Worm (Caenorhabditis elegans): Measurements from ENCODE around the gene Y119D3B.21.

ce11 chrIII:1226256-1226655 lies 11.5 kb downstream of the Y119D3B.21 start:
- no peak for TF ChIP-seq pag-3 (tag; optimal IDR thresholded peaks at IDR 0.05; ENCODE audit: borderline replicate concordance, insufficient read depth)
- TF ChIP-seq efl-1 (optimal IDR thresholded peaks at IDR 0.05): no peak
- peak in 1 of 2 experiments; percentile 74 for TF ChIP-seq efl-1 (GFP tag; optimal IDR thresholded peaks at IDR 0.05 in 1 of 2)
- no peak for TF ChIP-seq lin-35 (GFP tag; optimal IDR thresholded peaks at IDR 0.05)
- no peak for TF ChIP-seq ama-1 (optimal IDR thresholded peaks at IDR 0.05)
- peak; percentile 12 for TF ChIP-seq nhr-77 (tag; optimal IDR thresholded peaks at IDR 0.05)
- no peak for TF ChIP-seq nhr-28 (tag; optimal IDR thresholded peaks at IDR 0.05)

All from whole organism, L1 larva.